Worm (Caenorhabditis elegans) whole organism, L4 larva: Measurements from ENCODE around the gene R03G8.6.

Experiments used
- F44E2.7 ChIP-seq: fragments of 200-800 bp; sonication (Bioruptor generic); IDR thresholded peaks from 2 replicates; pipeline ENCODE4 v2.1.2; 2022; ENCODE audit warnings: missing genetic modification characterization, missing compliant biosample characterization
- Y5F2A.4 ChIP-seq: fragments of 200-800 bp; sonication (Bioruptor generic); optimal IDR thresholded peaks from 2 replicates; lab custom pipeline; 2018; ENCODE audit warnings: mild to moderate bottlenecking, missing genetic modification characterization, missing compliant biosample characterization
- ZK337.2 ChIP-seq: fragments of 200-800 bp; sonication (Bioruptor generic); IDR thresholded peaks from 2 replicates; pipeline ENCODE4 v1.3.6; 2022; ENCODE audit warnings: missing genetic modification reagents, missing genetic modification characterization, missing compliant biosample characterization
- ZK546.5 ChIP-seq, 2 experiments: sonication (generic microtip); optimal IDR thresholded peaks; 2 replicates each; lab custom pipeline; 2017; ENCODE audit warnings: missing biosample characterization in 2 of 2, missing genetic modification characterization in 2 of 2
- aha-1 ChIP-seq: fragments of 150-350 bp; peaks from one replicate; lab custom pipeline; 2014; ENCODE audit warnings: missing biosample characterization, missing genetic modification characterization
- arid-1 ChIP-seq: fragments of 200-800 bp; sonication (Bioruptor generic); conservative IDR thresholded peaks from 2 replicates; pipeline ENCODE4 v1.3.6; 2022; ENCODE audit warnings: missing genetic modification reagents, missing genetic modification characterization, missing compliant biosample characterization
- attf-4 ChIP-seq: sonication (generic microtip); optimal IDR thresholded peaks from 3 replicates; lab custom pipeline; 2017; ENCODE audit warnings: missing biosample characterization, missing genetic modification characterization
- ceh-20 ChIP-seq: fragments of 200-800 bp; sonication (Bioruptor generic); IDR thresholded peaks from 2 replicates; pipeline ENCODE4 v1.3.6; 2022; ENCODE audit warnings: missing genetic modification reagents, missing genetic modification characterization, missing compliant biosample characterization
- ceh-44 ChIP-seq: fragments of 200-800 bp; sonication (Bioruptor generic); IDR thresholded peaks from 2 replicates; pipeline ENCODE4 v1.3.6; 2022; ENCODE audit warnings: missing genetic modification reagents, missing genetic modification characterization, missing compliant biosample characterization
- ceh-82 ChIP-seq: sonication (generic microtip); optimal IDR thresholded peaks from 2 replicates; lab custom pipeline; 2017; ENCODE audit warnings: missing biosample characterization, missing genetic modification characterization
- ctbp-1 ChIP-seq: fragments of 200-800 bp; sonication (Bioruptor generic); IDR thresholded peaks from 2 replicates; pipeline ENCODE4 v1.3.6; 2022; ENCODE audit warnings: missing genetic modification reagents, missing genetic modification characterization, missing compliant biosample characterization
- daf-16 ChIP-seq, 3 experiments: sonication (generic microtip); optimal IDR thresholded peaks; 2 replicates each; lab custom pipeline; 2016 to 2017; ENCODE audit warnings: missing genetic modification characterization in 3 of 3, missing genetic modification reagents in 3 of 3, mild to moderate bottlenecking in 2 of 3, missing compliant biosample characterization in 2 of 3, missing biosample characterization in 1 of 3, moderate library complexity in 1 of 3
- daf-19 ChIP-seq: fragments of 200-800 bp; sonication (Bioruptor generic); conservative IDR thresholded peaks from 2 replicates; pipeline ENCODE4 v1.3.6; 2022; ENCODE audit warnings: missing genetic modification characterization, missing compliant biosample characterization
- daf-8 ChIP-seq: fragments of 200-800 bp; sonication (Bioruptor generic); IDR thresholded peaks from 2 replicates; pipeline ENCODE4 v1.3.6; 2022; ENCODE audit warnings: missing genetic modification characterization, missing compliant biosample characterization
- dmd-6 ChIP-seq: fragments of 200-800 bp; sonication (Bioruptor generic); IDR thresholded peaks from 2 replicates; pipeline ENCODE4 v1.3.6; 2022; ENCODE audit warnings: missing genetic modification reagents, missing genetic modification characterization, missing compliant biosample characterization
- dpl-1 ChIP-seq: fragments of 150-350 bp; optimal IDR thresholded peaks from 2 replicates; lab custom pipeline; 2014; ENCODE audit warnings: missing biosample characterization, missing genetic modification reagents, missing genetic modification characterization
- duxl-1 ChIP-seq: sonication (generic microtip); optimal IDR thresholded peaks from 2 replicates; lab custom pipeline; 2016; ENCODE audit warnings: mild to moderate bottlenecking, missing genetic modification characterization, moderate library complexity, missing compliant biosample characterization; ENCODE audit not compliant: poor library complexity
- fos-1 ChIP-seq: fragments of 150-350 bp; optimal IDR thresholded peaks from 2 replicates; lab custom pipeline; 2014; ENCODE audit warnings: missing biosample characterization, missing genetic modification characterization
- hlh-30 ChIP-seq: sonication (generic microtip); optimal IDR thresholded peaks from 2 replicates; lab custom pipeline; 2017; ENCODE audit warnings: antibody characterized with exemption, mild to moderate bottlenecking, missing genetic modification characterization, missing compliant biosample characterization; ENCODE audit not compliant: insufficient read depth
- hmg-1.1 ChIP-seq: fragments of 200-800 bp; sonication (Bioruptor generic); IDR thresholded peaks from 2 replicates; pipeline ENCODE4 v1.3.6; 2022; ENCODE audit warnings: missing genetic modification reagents, missing genetic modification characterization, missing compliant biosample characterization
- jun-1 ChIP-seq: fragments of 150-350 bp; optimal IDR thresholded peaks from 2 replicates; lab custom pipeline; 2014; ENCODE audit warnings: missing biosample characterization, missing genetic modification reagents, missing genetic modification characterization
- lim-7 ChIP-seq: fragments of 200-800 bp; sonication (Bioruptor generic); IDR thresholded peaks from 2 replicates; pipeline ENCODE4 v1.3.6; 2022; ENCODE audit warnings: missing genetic modification characterization, missing compliant biosample characterization
- lin-15B ChIP-seq: fragments of 150-350 bp; sonication (generic microtip); optimal IDR thresholded peaks from 3 replicates; lab custom pipeline; 2014; ENCODE audit warnings: missing biosample characterization, missing genetic modification characterization
- lin-29 ChIP-seq: fragments of 200-800 bp; sonication (Bioruptor generic); IDR thresholded peaks from 2 replicates; pipeline ENCODE4 v1.3.6; 2022; ENCODE audit warnings: missing genetic modification reagents, missing genetic modification characterization, missing compliant biosample characterization
- lin-39 ChIP-seq: fragments of 150-350 bp; optimal IDR thresholded peaks from 2 replicates; lab custom pipeline; 2014; ENCODE audit warnings: missing biosample characterization, missing genetic modification reagents, missing genetic modification characterization
- mes-2 ChIP-seq: sonication (generic microtip); optimal IDR thresholded peaks from 2 replicates; lab custom pipeline; 2016; ENCODE audit warnings: missing genotype, mild to moderate bottlenecking, missing genetic modification characterization, missing compliant biosample characterization; ENCODE audit not compliant: poor library complexity, severe bottlenecking
- mxl-2 ChIP-seq: fragments of 200-800 bp; sonication (Bioruptor generic); conservative IDR thresholded peaks from 2 replicates; pipeline ENCODE4 v1.3.6; 2022; ENCODE audit warnings: missing genetic modification reagents, missing genetic modification characterization, missing compliant biosample characterization
- nhr-10 ChIP-seq: fragments of 150-350 bp; optimal IDR thresholded peaks from 2 replicates; lab custom pipeline; 2014; ENCODE audit warnings: missing biosample characterization, missing genetic modification characterization
- nhr-28 ChIP-seq: fragments of 150-350 bp; optimal IDR thresholded peaks from 2 replicates; lab custom pipeline; 2014; ENCODE audit warnings: missing biosample characterization, missing genetic modification characterization
- nhr-6 ChIP-seq: fragments of 150-350 bp; optimal IDR thresholded peaks from 2 replicates; lab custom pipeline; 2014; ENCODE audit warnings: missing biosample characterization, missing genetic modification characterization
- pha-4 ChIP-seq, 2 experiments: fragments of 150-350 bp in 1 of 2; fragments of 200-800 bp in 1 of 2; sonication (Bioruptor generic) in 1 of 2; IDR thresholded peaks in 1 of 2; optimal IDR thresholded peaks in 1 of 2; 2 replicates each; pipeline versions ENCODE4 v1.3.6 to Lab custom; 2014 to 2022; ENCODE audit warnings: missing genetic modification characterization in 2 of 2, missing genetic modification reagents in 2 of 2, missing biosample characterization in 1 of 2, missing compliant biosample characterization in 1 of 2
- pqm-1 ChIP-seq: sonication (generic microtip); optimal IDR thresholded peaks from 2 replicates; lab custom pipeline; 2017; ENCODE audit warnings: missing biosample characterization, missing genetic modification characterization
- snpc-4 ChIP-seq: fragments of 150-350 bp; optimal IDR thresholded peaks from 2 replicates; lab custom pipeline; 2014; ENCODE audit warnings: missing biosample characterization, missing genetic modification characterization
- unc-62 ChIP-seq, 3 experiments: fragments of 150-350 bp in 1 of 3; sonication (generic microtip); optimal IDR thresholded peaks in 2 of 3; peaks in 1 of 3; 1 replicate in 1 of 3; 2 replicates in 2 of 3; lab custom pipeline; 2014 to 2017; ENCODE audit warnings: missing biosample characterization in 3 of 3, missing genetic modification characterization in 3 of 3, missing genetic modification reagents in 3 of 3, missing genotype in 1 of 3
- vab-7 ChIP-seq: fragments of 200-800 bp; sonication (Bioruptor generic); IDR thresholded peaks from 2 replicates; pipeline ENCODE4 v1.3.6; 2022; ENCODE audit warnings: missing genetic modification reagents, missing genetic modification characterization, missing compliant biosample characterization
- zag-1 ChIP-seq: fragments of 150-350 bp; optimal IDR thresholded peaks from 2 replicates; lab custom pipeline; 2014; ENCODE audit warnings: missing biosample characterization, missing genetic modification characterization
- zip-11 ChIP-seq: fragments of 200-800 bp; sonication (Bioruptor generic); IDR thresholded peaks from 2 replicates; pipeline ENCODE4 v1.3.6; 2022; ENCODE audit warnings: missing genetic modification characterization, missing compliant biosample characterization
- zip-2 ChIP-seq: fragments of 150-350 bp; optimal IDR thresholded peaks from 2 replicates; lab custom pipeline; 2014; ENCODE audit warnings: missing biosample characterization, missing genetic modification characterization

R03G8.6 gene

ce11 chrX:13104966-13105365 lies 4.7 kb upstream of the R03G8.6 start, which contains the start of gene F17H10.1 (continued):
- TF ChIP-seq aha-1 (tag; lab: Kevin White, UChicago) (peak; percentile 98), mes-2 (tag; lab: Kevin White, UChicago) (peak; percentile 91)

ce11 chrX:13102838-13103237 lies 2.5 kb upstream of the R03G8.6 start:
- TF ChIP-seq lin-39 (tag; lab: Kevin White, UChicago) (no peak), unc-62 (GFP tag; optimal IDR thresholded peaks at IDR 0.05 in 1 of 2; lab: Kevin White, UChicago) (peak in 1 of 2 experiments; percentile 91), unc-62 (tag; optimal IDR thresholded peaks at IDR 0.05; lab: Kevin White, UChicago) (no peak), lim-7 (no peak), pha-4 (GFP tag; IDR thresholded peaks at IDR 0.05; lab: Robert Waterston, UW) (no peak), pha-4 (tag; optimal IDR thresholded peaks at IDR 0.05; lab: Kevin White, UChicago) (no peak)

- no peak for TF ChIP-seq hlh-30 (tag; lab: Kevin White, UChicago)
- peak in 1 of 2 experiments; percentile 94 for TF ChIP-seq unc-62 (GFP tag; optimal IDR thresholded peaks at IDR 0.05 in 1 of 2; lab: Kevin White, UChicago)
- TF ChIP-seq unc-62 (tag; optimal IDR thresholded peaks at IDR 0.05; lab: Kevin White, UChicago), result no peak
These were observed 9.1 kb downstream of the R03G8.6 start for ce11 chrX:13091199-13091598.

- TF ChIP-seq daf-8 (GFP tag; lab: Robert Waterston, UW) (no peak), unc-62 (GFP tag; optimal IDR thresholded peaks at IDR 0.05 in 1 of 2; lab: Kevin White, UChicago) (no peak), unc-62 (tag; optimal IDR thresholded peaks at IDR 0.05; lab: Kevin White, UChicago) (no peak), pqm-1 (tag; lab: Kevin White, UChicago) (peak; percentile 0), fos-1 (tag; lab: Kevin White, UChicago) (no peak)
These were observed 9.6 kb downstream of the R03G8.6 start, which contains the start of gene R03G8.3 for ce11 chrX:13090665-13091064. Gene R03G8.3 (plus strand): TSS chrX:13090965.

- TF ChIP-seq Y5F2A.4 (no peak), aha-1 (tag; lab: Kevin White, UChicago) (peak; percentile 52), F44E2.7 (GFP tag; lab: Robert Waterston, UW) (no peak), ceh-20 (no peak), lin-29 (no peak), zip-11 (GFP tag; lab: Robert Waterston, UW) (no peak), ctbp-1 (GFP tag; lab: Robert Waterston, UW) (no peak), duxl-1 (tag; lab: Kevin White, UChicago) (no peak), mxl-2 (no peak), attf-4 (tag; lab: Kevin White, UChicago) (no peak), dmd-6 (GFP tag; lab: Robert Waterston, UW) (no peak), pqm-1 (tag; lab: Kevin White, UChicago) (peak; percentile 71), daf-16 (GFP tag; optimal IDR thresholded peaks at IDR 0.05; lab: Kevin White, UChicago) (no peak), daf-16 (tag; optimal IDR thresholded peaks at IDR 0.05; lab: Kevin White, UChicago) (peak; percentile 84), daf-19 (GFP tag; lab: Robert Waterston, UW) (no peak), nhr-28 (tag; lab: Kevin White, UChicago) (peak; percentile 23), snpc-4 (tag; lab: Kevin White, UChicago) (no peak), ZK546.5 (tag; optimal IDR thresholded peaks at IDR 0.05; lab: Kevin White, UChicago) (no peak), lin-15B (tag; lab: Kevin White, UChicago) (no peak)
These were observed 11.8 kb downstream of the R03G8.6 start for ce11 chrX:13088539-13088938.

ce11 chrX:13084273-13084672 lies 16.0 kb downstream of the R03G8.6 start, which contains the start of gene R03G8.1:
Gene R03G8.1 (plus strand): TSS chrX:13084573.
- TF ChIP-seq hlh-30 (tag; lab: Kevin White, UChicago) (no peak), zip-11 (GFP tag; lab: Robert Waterston, UW) (no peak), ZK337.2 (no peak), dpl-1 (GFP tag; lab: Kevin White, UChicago) (no peak), vab-7 (GFP tag; lab: Robert Waterston, UW) (no peak), ceh-82 (no peak), zag-1 (tag; lab: Kevin White, UChicago) (no peak), ceh-44 (GFP tag; lab: Robert Waterston, UW) (no peak), zip-2 (no peak), nhr-10 (tag; lab: Kevin White, UChicago) (no peak), lin-29 (no peak), aha-1 (tag; lab: Kevin White, UChicago) (no peak), hmg-1.1 (GFP tag; lab: Robert Waterston, UW) (no peak), daf-8 (GFP tag; lab: Robert Waterston, UW) (no peak), jun-1 (tag; lab: Kevin White, UChicago) (no peak), nhr-6 (tag; lab: Kevin White, UChicago) (no peak), arid-1 (no peak)
- TF ChIP-seq, all 104 proteins: peak for 0
